Worm (Caenorhabditis elegans): Measurements from ENCODE around the gene F58F12.4.

DNA sequence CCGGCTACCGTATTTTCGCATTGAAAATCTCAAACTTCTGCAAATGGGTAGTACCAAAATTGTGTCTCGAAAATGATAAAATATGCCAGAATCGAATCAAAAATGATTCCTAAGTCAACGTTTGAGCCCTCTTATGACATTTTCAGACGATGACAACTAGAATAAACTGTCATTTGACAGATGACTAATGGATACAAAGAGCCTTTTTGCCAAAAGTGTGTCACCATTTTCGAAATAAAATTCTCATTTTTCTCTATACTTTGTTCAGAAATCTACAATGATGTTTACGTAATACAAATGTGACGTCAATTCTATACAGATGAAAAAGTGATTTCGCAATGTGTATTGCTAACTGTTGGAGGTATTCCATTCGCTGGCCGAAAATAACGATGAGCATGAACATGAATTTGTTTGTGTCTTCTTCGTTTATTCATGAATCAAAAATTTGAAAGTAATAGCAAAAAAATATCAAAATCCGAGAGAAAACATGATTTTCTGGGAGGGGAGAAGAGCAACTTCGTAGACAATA lies 40.0 kb upstream of the F58F12.4 start:
- TF ChIP-seq F49E8.2 (tag; optimal IDR thresholded peaks at IDR 0.05; ENCODE audit: borderline replicate concordance): no peak
- TF ChIP-seq sdz-12 (GFP tag; optimal IDR thresholded peaks at IDR 0.05): peak; percentile 71
- TF ChIP-seq fkh-10 (GFP tag; optimal IDR thresholded peaks at IDR 0.05): no peak
- TF ChIP-seq ama-1 (optimal IDR thresholded peaks at IDR 0.05): peak; percentile 93
- peak in 1 of 2 experiments; percentile 65; a peak in 1 of 4 replicates for TF ChIP-seq madf-5 (GFP tag; IDR thresholded peaks at IDR 0.05)
- peak; percentile 80 for TF ChIP-seq nhr-77 (tag; optimal IDR thresholded peaks at IDR 0.05)
- TF ChIP-seq unc-39 (tag; optimal IDR thresholded peaks at IDR 0.05): no peak
- TF ChIP-seq aly-2 (tag; optimal IDR thresholded peaks at IDR 0.05): no peak
